Worm (Caenorhabditis elegans): ENCODE data around the gene F14H3.14.

DNA sequence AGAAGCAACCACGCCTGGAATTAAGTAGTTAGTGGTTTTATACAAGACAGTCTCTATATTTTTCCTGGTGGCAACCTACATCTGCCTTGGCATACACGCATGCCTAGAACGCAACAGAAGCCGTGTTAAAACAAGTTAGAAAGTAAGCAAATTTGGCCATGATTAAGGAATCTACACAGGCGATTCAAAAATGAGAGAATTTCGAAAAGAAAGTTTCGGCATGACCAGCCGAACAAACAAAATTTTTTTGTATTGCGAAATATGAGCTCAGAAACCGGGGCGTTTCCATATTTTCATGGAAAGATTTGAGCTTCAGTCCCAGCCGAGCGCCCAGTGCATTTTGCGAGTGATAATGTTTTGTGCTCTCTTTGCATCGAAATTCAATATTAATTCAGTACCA lies 2.6 kb downstream of the F14H3.14 start, which contains the start of gene F14H3.15:
- TF ChIP-seq T22C8.4 (GFP tag; IDR thresholded peaks at IDR 0.05) (no peak), flt-1 (GFP tag; IDR thresholded peaks at IDR 0.05) (no peak), tab-1 (GFP tag; IDR thresholded peaks at IDR 0.05) (no peak), ref-1 (GFP tag; conservative IDR thresholded peaks at IDR 0.05) (no peak)

Data from whole organism, midembryonic.